Fruit fly (Drosophila melanogaster): Measurements from ENCODE around the gene ND-ASHI.

Gene ND-ASHI

dm6 chrX:6699255-6699885 lies 20.5 kb upstream of the ND-ASHI start, which contains the start of gene CG14441 (continued):
- TF ChIP-seq D19A (tag; optimal IDR thresholded peaks at IDR 0.05) (peak; percentile 34), CG4730 (GFP tag; IDR thresholded peaks at IDR 0.05) (no peak), bigmax (GFP tag; optimal IDR thresholded peaks at IDR 0.05) (no peak), ind (GFP tag; optimal IDR thresholded peaks at IDR 0.05) (no peak), chn (GFP tag; optimal IDR thresholded peaks at IDR 0.05) (no peak), Antp (GFP tag; optimal IDR thresholded peaks at IDR 0.05) (peak; percentile 5), caup (GFP tag; optimal IDR thresholded peaks at IDR 0.05; ENCODE audit: severe bottlenecking) (peak; percentile 80), Doc2 (GFP tag; IDR thresholded peaks at IDR 0.05) (no peak), CG15601 (tag; optimal IDR thresholded peaks at IDR 0.05) (peak; percentile 12), run (tag; optimal IDR thresholded peaks at IDR 0.05) (no peak), CG12155 (GFP tag; optimal IDR thresholded peaks at IDR 0.05) (peak; percentile 26), Kr (GFP tag; optimal IDR thresholded peaks at IDR 0.05) (no peak), grau (tag; optimal IDR thresholded peaks at IDR 0.05) (peak; percentile 65), cg (GFP tag; optimal IDR thresholded peaks at IDR 0.05) (peak; percentile 65), CG6791 (GFP tag; IDR thresholded peaks at IDR 0.05; ENCODE audit: partially characterized antibody) (peak; percentile 93), stc (GFP tag; IDR thresholded peaks at IDR 0.05) (no peak), CG10543 (GFP tag; optimal IDR thresholded peaks at IDR 0.05) (peak; percentile 86), CG31441 (GFP tag; IDR thresholded peaks at IDR 0.05) (peak; percentile 47; the same call in 1 of the 2 replicates), rib (GFP tag; IDR thresholded peaks at IDR 0.05) (no peak), pros (GFP tag; optimal IDR thresholded peaks at IDR 0.05) (no peak), vfl (GFP tag; optimal IDR thresholded peaks at IDR 0.05) (peak; percentile 34), Six4 (GFP tag; optimal IDR thresholded peaks at IDR 0.05) (no peak), CG2875 (GFP tag; optimal IDR thresholded peaks at IDR 0.05) (no peak), Dad (GFP tag; optimal IDR thresholded peaks at IDR 0.05) (peak; percentile 62), CG3726 (GFP tag; IDR thresholded peaks at IDR 0.05) (no peak), ATbp (GFP tag; optimal IDR thresholded peaks at IDR 0.05) (peak; percentile 19), H2.0 (GFP tag; IDR thresholded peaks at IDR 0.05) (no peak), NC2α (GFP tag; optimal IDR thresholded peaks at IDR 0.05) (peak; percentile 37), shn (GFP tag; optimal IDR thresholded peaks at IDR 0.05) (peak; percentile 18), fd96Cb (tag; optimal IDR thresholded peaks at IDR 0.05) (no peak), ttk (GFP tag; IDR thresholded peaks at IDR 0.05) (no peak), Gug (GFP tag; IDR thresholded peaks at IDR 0.05) (0 out of 4 replicates have a peak, but pooled peaks have one; percentile 3), CG9215 (GFP tag; IDR thresholded peaks at IDR 0.05) (no peak), pb (GFP tag; optimal IDR thresholded peaks at IDR 0.05) (peak; percentile 13), Pdp1 (GFP tag; optimal IDR thresholded peaks at IDR 0.05) (peak; percentile 16 to 30), ap (GFP tag; IDR thresholded peaks at IDR 0.05) (no peak), CG34422 (GFP tag; IDR thresholded peaks at IDR 0.05) (peak; percentile 65; the same call in 1 of the 3 replicates), CG6175 (GFP tag; IDR thresholded peaks at IDR 0.05) (no peak), CG7786 (GFP tag; optimal IDR thresholded peaks at IDR 0.05) (peak; percentile 30), CG2712 (tag; optimal IDR thresholded peaks at IDR 0.05) (peak; percentile 51), CG10209 (GFP tag; optimal IDR thresholded peaks at IDR 0.05) (peak; percentile 21), hbn (GFP tag; IDR thresholded peaks at IDR 0.05; ENCODE audit: partially characterized antibody) (peak; percentile 99), gcm (GFP tag; optimal IDR thresholded peaks at IDR 0.05) (peak; percentile 25), CG9817 (tag; optimal IDR thresholded peaks at IDR 0.05) (no peak), grn (GFP tag; optimal IDR thresholded peaks at IDR 0.05) (no peak), CG4328 (GFP tag; optimal IDR thresholded peaks at IDR 0.05) (peak; percentile 26), CG15269 (tag; optimal IDR thresholded peaks at IDR 0.05) (peak; percentile 46), Med (GFP tag) (peak; percentile 94), Scr (GFP tag; IDR thresholded peaks at IDR 0.05; ENCODE audit: partially characterized antibody) (peak; percentile 99), az2 (GFP tag; optimal IDR thresholded peaks at IDR 0.05) (peak; percentile 21)

Data from whole organism, embryonic.